Fruit fly (Drosophila melanogaster) Kc167 (cell line): ENCODE data around the gene DnaJ-1.

ENCODE experiments used
- Myc ChIP-seq: fragments of >200 bp; optimal IDR thresholded peaks from 2 replicates; lab custom pipeline; 2017; ENCODE audit warnings: missing external identifiers
- Sin3A ChIP-seq: fragments of >200 bp; optimal IDR thresholded peaks from 2 replicates; lab custom pipeline; 2018; ENCODE audit warnings: missing external identifiers
- h ChIP-seq: fragments of >200 bp; optimal IDR thresholded peaks from 3 replicates; lab custom pipeline; 2018; ENCODE audit warnings: missing external identifiers
- insv ChIP-seq: fragments of >200 bp; optimal IDR thresholded peaks from 3 replicates; lab custom pipeline; 2018; ENCODE audit warnings: missing external identifiers
- ttk ChIP-seq: sonication (Bioruptor generic); optimal IDR thresholded peaks from 2 replicates; lab custom pipeline; 2017; ENCODE audit warnings: missing external identifiers

DNA sequence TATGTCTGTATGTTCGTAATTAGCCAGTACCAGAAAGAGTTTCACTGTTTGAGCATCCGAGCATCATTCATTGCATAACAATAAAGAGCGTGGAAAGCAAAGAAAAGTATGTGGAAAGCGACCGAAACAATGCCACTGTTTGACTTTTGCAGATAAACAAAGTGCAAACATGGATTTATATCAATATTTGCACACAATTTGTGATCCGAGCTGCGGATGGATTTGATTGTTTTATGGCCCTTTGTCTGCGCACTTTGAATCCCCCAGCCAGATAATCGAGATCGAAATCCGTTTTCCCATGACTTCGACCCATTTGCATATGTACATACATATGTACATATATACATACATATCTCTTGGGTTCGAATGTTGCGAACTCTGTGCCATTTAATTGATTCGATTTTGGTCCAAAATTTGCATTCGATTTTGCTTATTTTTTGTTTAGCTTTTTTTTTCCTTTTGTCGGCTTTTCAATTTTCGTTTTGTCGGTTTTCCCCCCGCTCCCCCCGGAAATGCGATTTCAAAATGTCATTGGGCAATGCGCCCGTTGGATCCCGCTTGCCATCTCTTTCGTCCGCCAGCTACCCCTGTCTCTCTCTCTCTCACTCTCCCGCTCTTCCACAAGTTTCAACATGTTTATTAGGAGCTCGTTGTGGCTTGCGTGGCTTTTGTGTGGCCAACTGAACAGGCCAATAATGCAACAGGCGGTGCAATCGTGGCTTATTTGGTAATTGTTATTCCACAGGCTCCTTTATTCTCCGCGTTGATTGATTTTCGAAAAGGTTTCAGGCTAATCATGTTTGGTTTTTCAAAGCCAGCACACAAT, 33.5 kb upstream of the DnaJ-1 start:
- no peak for TF ChIP-seq insv (lab: Kevin White, UChicago)
- TF ChIP-seq h (lab: Kevin White, UChicago): no peak
- TF ChIP-seq Sin3A (lab: Kevin White, UChicago): no peak
- TF ChIP-seq ttk: no peak
- TF ChIP-seq Myc (lab: Kevin White, UChicago): no peak
